Fruit fly (Drosophila melanogaster) whole organism, embryonic: ENCODE data around the gene CG3434.
A peak's percentile ranks its signal among the peaks of the same experiment; 100 is the strongest.

Experiments
- Atf3 ChIP-seq: fragments of 200-800 bp; sonication (Bioruptor generic); optimal IDR thresholded peaks from 3 replicates; lab custom pipeline; 2016; ENCODE audit warnings: missing biosample characterization, missing genetic modification characterization
- CG10147 ChIP-seq: fragments of 200-800 bp; sonication (Bioruptor generic); optimal IDR thresholded peaks from 2 replicates; lab custom pipeline; 2019; ENCODE audit warnings: missing biosample characterization, mild to moderate bottlenecking, missing genetic modification characterization, moderate library complexity
- CG10543 ChIP-seq: fragments of 200-800 bp; sonication (Bioruptor generic); optimal IDR thresholded peaks from 3 replicates; lab custom pipeline; 2017; ENCODE audit warnings: missing biosample characterization, mild to moderate bottlenecking, missing genetic modification characterization, moderate library complexity
- CG12155 ChIP-seq: fragments of 200-800 bp; sonication (Bioruptor generic); optimal IDR thresholded peaks from 3 replicates; lab custom pipeline; 2016; ENCODE audit warnings: missing biosample characterization, missing genetic modification characterization
- CG12236 ChIP-seq: fragments of 200-800 bp; sonication (Bioruptor generic); optimal IDR thresholded peaks from 2 replicates; lab custom pipeline; 2016; ENCODE audit warnings: missing biosample characterization, missing genetic modification characterization
- CG1233 ChIP-seq: fragments of 200-800 bp; sonication (Bioruptor generic); optimal IDR thresholded peaks from 4 replicates; lab custom pipeline; 2018; ENCODE audit warnings: missing biosample characterization, mild to moderate bottlenecking, missing genetic modification characterization
- CG1603 ChIP-seq: fragments of 200-800 bp; sonication (Bioruptor generic); optimal IDR thresholded peaks from 2 replicates; lab custom pipeline; 2019; ENCODE audit warnings: missing biosample characterization, mild to moderate bottlenecking, missing genetic modification characterization, moderate library complexity
- CG1647 ChIP-seq: fragments of 200-800 bp; sonication (Bioruptor generic); optimal IDR thresholded peaks from 3 replicates; lab custom pipeline; 2016; ENCODE audit warnings: missing biosample characterization, missing genetic modification characterization
- CG17186 ChIP-seq: fragments of 200-800 bp; sonication (Bioruptor generic); optimal IDR thresholded peaks from 3 replicates; lab custom pipeline; 2017; ENCODE audit warnings: missing biosample characterization, missing genetic modification reagents, missing genetic modification characterization
- CG17912 ChIP-seq: fragments of 200-800 bp; sonication (Bioruptor generic); optimal IDR thresholded peaks from 2 replicates; lab custom pipeline; 2018; ENCODE audit warnings: missing biosample characterization, mild to moderate bottlenecking, missing genetic modification characterization
- CG1792 ChIP-seq: fragments of 200-800 bp; sonication (Bioruptor generic); optimal IDR thresholded peaks from 2 replicates; lab custom pipeline; 2016; ENCODE audit warnings: missing biosample characterization, missing genetic modification characterization
- CG18599 ChIP-seq: fragments of 200-800 bp; sonication (Bioruptor generic); optimal IDR thresholded peaks from 3 replicates; lab custom pipeline; 2017; ENCODE audit warnings: missing biosample characterization, missing genetic modification characterization, mild to moderate bottlenecking, moderate library complexity, missing genetic modification reagents
- CG18764 ChIP-seq: fragments of 200-800 bp; sonication (Bioruptor generic); optimal IDR thresholded peaks from 3 replicates; lab custom pipeline; 2016; ENCODE audit warnings: missing biosample characterization, missing genetic modification characterization
- CG30431 ChIP-seq: fragments of 200-800 bp; sonication (Bioruptor generic); optimal IDR thresholded peaks from 2 replicates; lab custom pipeline; 2017; ENCODE audit warnings: missing biosample characterization, missing genetic modification characterization
- CG31441 ChIP-seq: fragments of 200-800 bp; sonication (Bioruptor generic); IDR thresholded peaks from 2 replicates; pipeline ENCODE4 v1.3.6; 2022; ENCODE audit warnings: missing biosample characterization, missing genetic modification characterization
- CG7839 ChIP-seq: fragments of 200-800 bp; sonication (Bioruptor generic); optimal IDR thresholded peaks from 3 replicates; lab custom pipeline; 2018; ENCODE audit warnings: missing biosample characterization, mild to moderate bottlenecking, missing genetic modification characterization, moderate library complexity
- CG8924 ChIP-seq: fragments of 200-800 bp; optimal IDR thresholded peaks from 3 replicates; lab custom pipeline; 2019; ENCODE audit warnings: missing biosample characterization, mild to moderate bottlenecking, missing genetic modification characterization, moderate library complexity
- CG9437 ChIP-seq: fragments of 200-800 bp; sonication (Bioruptor generic); optimal IDR thresholded peaks from 2 replicates; lab custom pipeline; 2018; ENCODE audit warnings: missing biosample characterization, mild to moderate bottlenecking, missing genetic modification characterization
- CG9876 ChIP-seq: fragments of 200-800 bp; sonication (Bioruptor generic); optimal IDR thresholded peaks from 2 replicates; lab custom pipeline; 2016; ENCODE audit warnings: missing biosample characterization, missing genetic modification characterization
- D19A ChIP-seq: fragments of 200-800 bp; optimal IDR thresholded peaks from 3 replicates; lab custom pipeline; 2019; ENCODE audit warnings: missing biosample characterization, mild to moderate bottlenecking, missing genetic modification characterization, moderate library complexity
- Drgx ChIP-seq: fragments of 200-800 bp; sonication (Bioruptor generic); IDR thresholded peaks from 2 replicates; pipeline ENCODE4 v1.3.6; 2022; ENCODE audit warnings: missing biosample characterization, missing genetic modification characterization
- Fer1 ChIP-seq: fragments of 200-800 bp; sonication (Bioruptor generic); optimal IDR thresholded peaks from 2 replicates; lab custom pipeline; 2017; ENCODE audit warnings: missing biosample characterization, mild to moderate bottlenecking, missing genetic modification characterization
- Fer3 ChIP-seq: fragments of 200-800 bp; sonication (Bioruptor generic); optimal IDR thresholded peaks from 2 replicates; lab custom pipeline; 2018; ENCODE audit warnings: missing biosample characterization, mild to moderate bottlenecking, missing genetic modification characterization, moderate library complexity
- H15 ChIP-seq: fragments of 200-800 bp; sonication (Bioruptor generic); IDR thresholded peaks from 3 replicates; pipeline ENCODE4 v1.3.6; 2022; ENCODE audit warnings: missing biosample characterization, missing genetic modification characterization
- HLH54F ChIP-seq: fragments of 200-800 bp; sonication (Bioruptor generic); optimal IDR thresholded peaks from 3 replicates; lab custom pipeline; 2016; ENCODE audit warnings: missing biosample characterization, missing genetic modification characterization
- Med ChIP-seq: fragments of 200-800 bp; sonication (Bioruptor generic); peaks from one replicate; lab custom pipeline; 2016; ENCODE audit warnings: missing biosample characterization, missing genetic modification characterization, mild to moderate bottlenecking, inconsistent platforms, moderate library complexity
- NFAT ChIP-seq: fragments of 200-800 bp; sonication (Bioruptor generic); IDR thresholded peaks from 2 replicates; pipeline ENCODE4 v1.3.6; 2022; ENCODE audit warnings: missing biosample characterization, missing genetic modification characterization
- NfI ChIP-seq: fragments of 200-800 bp; sonication (Bioruptor generic); optimal IDR thresholded peaks from 3 replicates; lab custom pipeline; 2018; ENCODE audit warnings: missing biosample characterization, mild to moderate bottlenecking, missing genetic modification characterization, moderate library complexity
- Optix ChIP-seq: fragments of 200-800 bp; sonication (Bioruptor generic); IDR thresholded peaks from 3 replicates; pipeline ENCODE4 v1.3.6; 2022; ENCODE audit warnings: missing biosample characterization, missing genetic modification characterization
- Rfx ChIP-seq: fragments of 200-800 bp; sonication (Bioruptor generic); IDR thresholded peaks from 2 replicates; pipeline ENCODE4 v1.3.6; 2022; ENCODE audit warnings: missing biosample characterization, missing genetic modification characterization
- Scr ChIP-seq: fragments of 200-800 bp; sonication (Bioruptor generic); IDR thresholded peaks from 2 replicates; pipeline ENCODE4 v1.3.6; 2022; ENCODE audit warnings: missing biosample characterization, missing genetic modification characterization; ENCODE audit not compliant: partially characterized antibody
- cato ChIP-seq: fragments of 200-800 bp; sonication (Bioruptor generic); optimal IDR thresholded peaks from 2 replicates; lab custom pipeline; 2016; ENCODE audit warnings: missing biosample characterization, missing genetic modification characterization, borderline replicate concordance
- corto ChIP-seq: fragments of 200-800 bp; sonication (Bioruptor generic); optimal IDR thresholded peaks from 2 replicates; lab custom pipeline; 2016; ENCODE audit warnings: missing biosample characterization, mild to moderate bottlenecking, missing genetic modification characterization, moderate library complexity
- eyg ChIP-seq: fragments of 200-800 bp; sonication (Bioruptor generic); optimal IDR thresholded peaks from 3 replicates; lab custom pipeline; 2016; ENCODE audit warnings: missing biosample characterization, missing genetic modification characterization
- fd102C ChIP-seq: fragments of 200-800 bp; sonication (Bioruptor generic); optimal IDR thresholded peaks from 2 replicates; lab custom pipeline; 2018; ENCODE audit warnings: missing biosample characterization, mild to moderate bottlenecking, missing genetic modification characterization, moderate library complexity
- gt ChIP-seq: fragments of 200-800 bp; sonication (Bioruptor generic); IDR thresholded peaks from 2 replicates; pipeline ENCODE4 v1.3.6; 2022; ENCODE audit warnings: missing biosample characterization, missing genetic modification characterization
- maf-S ChIP-seq: fragments of 200-800 bp; sonication (Bioruptor generic); optimal IDR thresholded peaks from 2 replicates; lab custom pipeline; 2016; ENCODE audit warnings: missing biosample characterization, missing genetic modification characterization
- nmo ChIP-seq: fragments of 200-800 bp; sonication (Bioruptor generic); optimal IDR thresholded peaks from 2 replicates; lab custom pipeline; 2018; ENCODE audit warnings: missing biosample characterization, mild to moderate bottlenecking, missing genetic modification characterization, moderate library complexity
- pho ChIP-seq: fragments of 200-800 bp; sonication (Bioruptor generic); optimal IDR thresholded peaks from 2 replicates; lab custom pipeline; 2016; ENCODE audit warnings: missing biosample characterization, missing genetic modification characterization
- sens-2 ChIP-seq: fragments of 200-800 bp; sonication (Bioruptor generic); IDR thresholded peaks from 2 replicates; pipeline ENCODE4 v1.3.6; 2022; ENCODE audit warnings: missing biosample characterization, missing genetic modification characterization
- seq ChIP-seq: fragments of 200-800 bp; sonication (Bioruptor generic); IDR thresholded peaks from 2 replicates; pipeline ENCODE4 v1.3.6; 2022; ENCODE audit warnings: missing biosample characterization, missing genetic modification characterization
- so ChIP-seq: fragments of 200-800 bp; sonication (Bioruptor generic); IDR thresholded peaks from 3 replicates; pipeline ENCODE4 v1.3.6; 2022; ENCODE audit warnings: missing biosample characterization, missing genetic modification characterization
- sqz ChIP-seq: fragments of 200-800 bp; sonication (Bioruptor generic); optimal IDR thresholded peaks from 3 replicates; lab custom pipeline; 2018; ENCODE audit warnings: missing biosample characterization, mild to moderate bottlenecking, missing genetic modification characterization
- stwl ChIP-seq: fragments of 200-800 bp; sonication (Bioruptor generic); optimal IDR thresholded peaks from 3 replicates; lab custom pipeline; 2018; ENCODE audit warnings: missing biosample characterization, mild to moderate bottlenecking, missing genetic modification characterization, moderate library complexity
- tap ChIP-seq: fragments of 200-800 bp; optimal IDR thresholded peaks from 3 replicates; lab custom pipeline; 2019; ENCODE audit warnings: missing biosample characterization, mild to moderate bottlenecking, missing genetic modification characterization, moderate library complexity
- vnd ChIP-seq: fragments of 200-800 bp; sonication (Bioruptor generic); IDR thresholded peaks from 3 replicates; pipeline ENCODE4 v1.3.6; 2022; ENCODE audit warnings: missing biosample characterization, missing genetic modification characterization; ENCODE audit not compliant: partially characterized antibody
- wek ChIP-seq: fragments of 200-800 bp; sonication (Bioruptor generic); optimal IDR thresholded peaks from 3 replicates; lab custom pipeline; 2018; ENCODE audit warnings: missing biosample characterization, mild to moderate bottlenecking, missing genetic modification characterization, moderate library complexity
- z ChIP-seq: fragments of 200-800 bp; sonication (Bioruptor generic); IDR thresholded peaks from 3 replicates; pipeline ENCODE4 v1.3.6; 2022; ENCODE audit warnings: missing biosample characterization, missing genetic modification characterization

Gene CG3434

dm6 chr3L:9509037-9509830 is 48.6 kb upstream of the CG3434 start, which contains the start of gene CG3408 (continued):
- TF ChIP-seq Drgx (GFP tag; lab: Robert Waterston, UW) (no peak; the same call in 1 of the 2 replicates), CG18764 (GFP tag; lab: Kevin White, UChicago) (no peak), stwl (peak; percentile 93), maf-S (no peak), CG1647 (GFP tag; lab: Kevin White, UChicago) (no peak), NFAT (GFP tag; lab: Robert Waterston, UW) (no peak), CG1603 (peak; percentile 67), pho (GFP tag; lab: Kevin White, UChicago) (peak; percentile 18), NfI (GFP tag; lab: Kevin White, UChicago) (no peak), cato (GFP tag; lab: Kevin White, UChicago) (no peak), CG10543 (GFP tag; lab: Kevin White, UChicago) (peak; percentile 62), Fer3 (tag; lab: Kevin White, UChicago) (no peak), tap (tag; lab: Kevin White, UChicago) (no peak), Scr (GFP tag; lab: Robert Waterston, UW) (peak; percentile 54), CG1233 (GFP tag; lab: Kevin White, UChicago) (peak; percentile 56), CG7839 (peak; percentile 26), Rfx (GFP tag; lab: Robert Waterston, UW) (no peak), CG9437 (peak; percentile 0), Optix (GFP tag; lab: Robert Waterston, UW) (0 out of 3 replicates have a peak, but pooled peaks have one; percentile 11), CG12155 (GFP tag; lab: Kevin White, UChicago) (peak; percentile 95), CG8924 (tag; lab: Kevin White, UChicago) (peak; percentile 43), CG12236 (GFP tag; lab: Kevin White, UChicago) (no peak), HLH54F (no peak), sens-2 (GFP tag; lab: Robert Waterston, UW) (no peak), vnd (peak; percentile 41; the same call in 1 of the 3 replicates), CG9876 (no peak), CG10147 (GFP tag; lab: Kevin White, UChicago) (no peak), CG18599 (GFP tag; lab: Kevin White, UChicago) (peak; percentile 39), seq (GFP tag; lab: Robert Waterston, UW) (peak; percentile 64; the same call in 1 of the 2 replicates), so (0 out of 3 replicates have a peak, but pooled peaks have one; percentile 11), CG1792 (no peak), nmo (GFP tag; lab: Kevin White, UChicago) (peak; percentile 37), wek (GFP tag; lab: Kevin White, UChicago) (no peak), Fer1 (no peak), gt (GFP tag; lab: Robert Waterston, UW) (no peak), CG31441 (GFP tag; lab: Robert Waterston, UW) (peak; percentile 14; the same call in 1 of the 2 replicates), eyg (GFP tag; lab: Kevin White, UChicago) (peak; percentile 18), CG17186 (GFP tag; lab: Kevin White, UChicago) (no peak), z (no peak), corto (GFP tag; lab: Kevin White, UChicago) (no peak), CG30431 (GFP tag; lab: Kevin White, UChicago) (no peak), D19A (tag; lab: Kevin White, UChicago) (no peak), Atf3 (no peak), CG17912 (no peak), Med (GFP tag; lab: Kevin White, UChicago) (peak; percentile 97), fd102C (peak; percentile 36), sqz (peak; percentile 64), H15 (no peak)
